Worm (Caenorhabditis elegans): Measurements from ENCODE around the gene C45H4.18.

The C45H4.18 gene

ce11 chrV:2126996-2127585 is 48.3 kb upstream of the C45H4.18 start, which contains the start of gene ldp-1 (continued):
- peak; percentile 20 for TF ChIP-seq lin-39 (tag; optimal IDR thresholded peaks at IDR 0.05)
- no peak for TF ChIP-seq nhr-11 (tag; optimal IDR thresholded peaks at IDR 0.05)
- peak; percentile 10 for TF ChIP-seq C34B4.2 (tag; optimal IDR thresholded peaks at IDR 0.05)
- TF ChIP-seq sox-4 (tag; optimal IDR thresholded peaks at IDR 0.05), result peak; percentile 83
- peak; percentile 81 for TF ChIP-seq swsn-7 (tag; optimal IDR thresholded peaks at IDR 0.05)
- TF ChIP-seq blmp-1 (tag; optimal IDR thresholded peaks at IDR 0.05), result peak; percentile 34
- peak; percentile 59 for TF ChIP-seq hlh-4 (tag; optimal IDR thresholded peaks at IDR 0.05)
- TF ChIP-seq nhr-71 (tag; optimal IDR thresholded peaks at IDR 0.05), result peak; percentile 89
- peak; percentile 11 for TF ChIP-seq skn-1 (tag; optimal IDR thresholded peaks at IDR 0.05)
- TF ChIP-seq unc-30 (tag; optimal IDR thresholded peaks at IDR 0.05), result no peak
- no peak for TF ChIP-seq vab-15 (tag; optimal IDR thresholded peaks at IDR 0.05)
- peak; percentile 95 to 99 for TF ChIP-seq efl-1 (optimal IDR thresholded peaks at IDR 0.05)
- TF ChIP-seq efl-1 (GFP tag; optimal IDR thresholded peaks at IDR 0.05 in 1 of 2), result peak; percentile 94 to 99
- TF ChIP-seq nhr-47 (tag; optimal IDR thresholded peaks at IDR 0.05), result peak; percentile 92
- TF ChIP-seq mdl-1 (tag; optimal IDR thresholded peaks at IDR 0.05), result peak in 1 of 2 experiments; percentile 6
- no peak for TF ChIP-seq mef-2 (tag; optimal IDR thresholded peaks at IDR 0.05)
- TF ChIP-seq egl-13 (tag; optimal IDR thresholded peaks at IDR 0.05), result peak; percentile 85
- no peak for TF ChIP-seq nhr-77 (tag; optimal IDR thresholded peaks at IDR 0.05)
- peak; percentile 80 for TF ChIP-seq mab-9 (GFP tag; IDR thresholded peaks at IDR 0.05)
- TF ChIP-seq rnt-1 (tag; optimal IDR thresholded peaks at IDR 0.05), result peak; percentile 97
- peak; percentile 92 for TF ChIP-seq nhr-90 (tag; optimal IDR thresholded peaks at IDR 0.05; ENCODE audit: poor library complexity)
- TF ChIP-seq mep-1 (tag; optimal IDR thresholded peaks at IDR 0.05), result peak; percentile 65
- TF ChIP-seq lir-3 (tag; optimal IDR thresholded peaks at IDR 0.05; ENCODE audit: poor library complexity), result peak; percentile 95
- no peak for TF ChIP-seq ama-1 (optimal IDR thresholded peaks at IDR 0.05)
- TF ChIP-seq pag-3 (tag; optimal IDR thresholded peaks at IDR 0.05; ENCODE audit: borderline replicate concordance, insufficient read depth), result no peak
- no peak for TF ChIP-seq unc-130 (tag; optimal IDR thresholded peaks at IDR 0.05)
- TF ChIP-seq nhr-28 (tag; optimal IDR thresholded peaks at IDR 0.05), result no peak
- peak; percentile 94 for TF ChIP-seq fkh-4 (tag; optimal IDR thresholded peaks at IDR 0.05; ENCODE audit: borderline replicate concordance)
- no peak for TF ChIP-seq jun-1 (tag; optimal IDR thresholded peaks at IDR 0.05)
- peak; percentile 16 for TF ChIP-seq F16B12.6 (tag; optimal IDR thresholded peaks at IDR 0.05)
- TF ChIP-seq snpc-4 (tag; optimal IDR thresholded peaks at IDR 0.05), result peak; percentile 22
- TF ChIP-seq nhr-76 (tag; optimal IDR thresholded peaks at IDR 0.05), result no peak
- peak; percentile 6 for TF ChIP-seq aly-2 (tag; optimal IDR thresholded peaks at IDR 0.05)
- TF ChIP-seq tbx-2 (tag; optimal IDR thresholded peaks at IDR 0.05), result peak; percentile 90
- TF ChIP-seq dsc-1 (tag; optimal IDR thresholded peaks at IDR 0.05), result peak; percentile 92
- TF ChIP-seq ceh-90 (tag; optimal IDR thresholded peaks at IDR 0.05), result peak; percentile 96
- peak; percentile 92 for TF ChIP-seq lin-14 (GFP tag; optimal IDR thresholded peaks at IDR 0.05)
- peak in 1 of 6 experiments; percentile 51 for TF ChIP-seq elt-3 (tag; optimal IDR thresholded peaks at IDR 0.05)
- no peak for TF ChIP-seq alr-1 (tag; optimal IDR thresholded peaks at IDR 0.05; ENCODE audit: borderline replicate concordance)
- TF ChIP-seq hpl-2 (GFP tag; optimal IDR thresholded peaks at IDR 0.05), result no peak
- TF ChIP-seq lin-15B (tag; optimal IDR thresholded peaks at IDR 0.05), result peak; percentile 62
- peak; percentile 89 to 94 (median 92) for TF ChIP-seq dpl-1 (GFP tag; optimal IDR thresholded peaks at IDR 0.05)
- TF ChIP-seq ces-1 (GFP tag; optimal IDR thresholded peaks at IDR 0.05), result no peak
- peak; percentile 78 for TF ChIP-seq isw-1 (GFP tag; IDR thresholded peaks at IDR 0.05)
